Worm (Caenorhabditis elegans) whole organism, young adult: ENCODE measurements around the gene F32D1.3.

Experiments
- B0035.1 ChIP-seq: sonication (generic microtip); optimal IDR thresholded peaks from 2 replicates; lab custom pipeline; 2016; ENCODE audit warnings: missing genetic modification characterization, mild to moderate bottlenecking, missing compliant biosample characterization, missing genotype, missing genetic modification reagents
- B0336.3 ChIP-seq: fragments of 200-800 bp; sonication (Bioruptor generic); IDR thresholded peaks from 2 replicates; pipeline ENCODE4 v1.3.6; 2022; ENCODE audit warnings: missing genetic modification characterization, missing compliant biosample characterization
- D2030.7 ChIP-seq: fragments of 200-800 bp; sonication (Bioruptor generic); IDR thresholded peaks from 2 replicates; pipeline ENCODE4 v1.3.6; 2022; ENCODE audit warnings: missing genetic modification reagents, missing genetic modification characterization, missing compliant biosample characterization
- F10E7.11 ChIP-seq: sonication (generic microtip); optimal IDR thresholded peaks from 2 replicates; lab custom pipeline; 2017; ENCODE audit warnings: mild to moderate bottlenecking, missing genetic modification characterization, moderate library complexity, missing compliant biosample characterization
- F23B12.7 ChIP-seq: sonication (generic microtip); optimal IDR thresholded peaks from 2 replicates; lab custom pipeline; 2017; ENCODE audit warnings: missing genetic modification characterization, mild to moderate bottlenecking, missing compliant biosample characterization, antibody characterized with exemption, moderate library complexity; ENCODE audit not compliant: insufficient read depth
- F33H1.4 ChIP-seq: fragments of 200-800 bp; sonication (Bioruptor generic); IDR thresholded peaks from 2 replicates; pipeline ENCODE4 v1.3.6; 2022; ENCODE audit warnings: missing genetic modification reagents, missing genetic modification characterization, missing compliant biosample characterization
- F49E8.2 ChIP-seq: sonication (generic microtip); optimal IDR thresholded peaks from 3 replicates; lab custom pipeline; 2017; ENCODE audit warnings: missing genetic modification characterization, mild to moderate bottlenecking, missing compliant biosample characterization, antibody characterized with exemption, moderate library complexity; ENCODE audit not compliant: insufficient read depth
- T26A5.8 ChIP-seq: sonication (generic microtip); optimal IDR thresholded peaks from 2 replicates; lab custom pipeline; 2016; ENCODE audit warnings: missing genetic modification characterization, missing compliant biosample characterization
- Y56A3A.18 ChIP-seq: fragments of 200-800 bp; sonication (Bioruptor generic); IDR thresholded peaks from 2 replicates; pipeline ENCODE4 v1.3.6; 2022; ENCODE audit warnings: missing genetic modification reagents, missing genetic modification characterization, missing compliant biosample characterization
- attf-3 ChIP-seq: fragments of 200-800 bp; sonication (Bioruptor generic); conservative IDR thresholded peaks from 2 replicates; pipeline ENCODE4 v1.3.6; 2022; ENCODE audit warnings: missing genetic modification reagents, missing genetic modification characterization, missing compliant biosample characterization
- ceh-58 ChIP-seq: fragments of 200-800 bp; sonication (Bioruptor generic); IDR thresholded peaks from 2 replicates; pipeline ENCODE4 v1.3.6; 2022; ENCODE audit warnings: missing genetic modification characterization, missing compliant biosample characterization
- ceh-79 ChIP-seq: sonication (generic microtip); optimal IDR thresholded peaks from 2 replicates; lab custom pipeline; 2017; ENCODE audit warnings: mild to moderate bottlenecking, missing genetic modification characterization, missing compliant biosample characterization
- dox-1 ChIP-seq: fragments of 200-800 bp; sonication (Bioruptor generic); IDR thresholded peaks from 2 replicates; pipeline ENCODE4 v1.3.6; 2022; ENCODE audit warnings: missing genetic modification reagents, missing genetic modification characterization, missing compliant biosample characterization
- egl-18 ChIP-seq: fragments of 200-800 bp; sonication (Bioruptor generic); IDR thresholded peaks from 2 replicates; pipeline ENCODE4 v1.3.6; 2022; ENCODE audit warnings: missing genetic modification reagents, missing genetic modification characterization, missing compliant biosample characterization
- egl-44 ChIP-seq: fragments of 200-800 bp; sonication (Bioruptor generic); IDR thresholded peaks from 2 replicates; pipeline ENCODE4 v1.3.6; 2022; ENCODE audit warnings: missing genetic modification reagents, missing genetic modification characterization, missing compliant biosample characterization
- fkh-3 ChIP-seq: sonication (generic microtip); optimal IDR thresholded peaks from 2 replicates; lab custom pipeline; 2016; ENCODE audit warnings: mild to moderate bottlenecking, missing genetic modification characterization, missing compliant biosample characterization
- him-1 ChIP-seq: sonication (generic microtip); optimal IDR thresholded peaks from 2 replicates; lab custom pipeline; 2016; ENCODE audit warnings: missing genotype, missing genetic modification reagents, missing genetic modification characterization, missing compliant biosample characterization
- hlh-12 ChIP-seq: sonication (generic microtip); optimal IDR thresholded peaks from 2 replicates; lab custom pipeline; 2016; ENCODE audit warnings: missing genetic modification characterization, missing compliant biosample characterization
- hrde-1 ChIP-seq: sonication (generic microtip); optimal IDR thresholded peaks from 2 replicates; lab custom pipeline; 2016; ENCODE audit warnings: missing genetic modification characterization, mild to moderate bottlenecking, missing compliant biosample characterization, moderate library complexity, missing genotype, missing genetic modification reagents, borderline replicate concordance
- lag-1 ChIP-seq: fragments of 200-800 bp; sonication (Bioruptor generic); IDR thresholded peaks from 2 replicates; pipeline ENCODE4 v1.3.6; 2022; ENCODE audit warnings: missing genetic modification reagents, missing genetic modification characterization, missing compliant biosample characterization
- let-607 ChIP-seq, 2 experiments: fragments of 200-800 bp in 1 of 2; sonication (Bioruptor generic) in 1 of 2; sonication (generic microtip) in 1 of 2; optimal IDR thresholded peaks; 2 replicates each; lab custom pipeline; 2016 to 2018; ENCODE audit warnings: mild to moderate bottlenecking in 2 of 2, missing compliant biosample characterization in 2 of 2, missing genetic modification characterization in 2 of 2, moderate library complexity in 2 of 2, missing genotype in 1 of 2
- lin-40 ChIP-seq: sonication (generic microtip); optimal IDR thresholded peaks from 2 replicates; lab custom pipeline; 2016; ENCODE audit warnings: missing genetic modification characterization, mild to moderate bottlenecking, missing compliant biosample characterization, missing genotype, missing genetic modification reagents
- lin-54 ChIP-seq: fragments of 200-800 bp; sonication (Bioruptor generic); optimal IDR thresholded peaks from 2 replicates; lab custom pipeline; 2018; ENCODE audit warnings: mild to moderate bottlenecking, missing genetic modification characterization, missing compliant biosample characterization
- lsl-1 ChIP-seq: fragments of 200-800 bp; sonication (Bioruptor generic); optimal IDR thresholded peaks from 2 replicates; lab custom pipeline; 2018; ENCODE audit warnings: mild to moderate bottlenecking, missing genetic modification characterization, moderate library complexity, missing compliant biosample characterization
- mel-28 ChIP-seq: sonication (generic microtip); optimal IDR thresholded peaks from 2 replicates; lab custom pipeline; 2016; ENCODE audit warnings: borderline replicate concordance, mild to moderate bottlenecking, missing genetic modification characterization, missing compliant biosample characterization
- nhr-120 ChIP-seq: fragments of 200-800 bp; sonication (Bioruptor generic); IDR thresholded peaks from 2 replicates; pipeline ENCODE4 v1.3.6; 2022; ENCODE audit warnings: missing genetic modification characterization, missing compliant biosample characterization
- nhr-80 ChIP-seq: sonication (generic microtip); optimal IDR thresholded peaks from 2 replicates; lab custom pipeline; 2016; ENCODE audit warnings: missing genetic modification characterization, missing compliant biosample characterization
- rec-8 ChIP-seq, 2 experiments: sonication (generic microtip); optimal IDR thresholded peaks; 2 replicates each; lab custom pipeline; 2016; ENCODE audit warnings: mild to moderate bottlenecking in 2 of 2, missing genetic modification characterization in 2 of 2, missing genetic modification reagents in 2 of 2, missing genotype in 2 of 2, missing biosample characterization in 1 of 2, missing compliant biosample characterization in 1 of 2, moderate library complexity in 1 of 2
- snpc-1.1 ChIP-seq: sonication (generic microtip); optimal IDR thresholded peaks from 2 replicates; lab custom pipeline; 2017; ENCODE audit warnings: missing genetic modification characterization, mild to moderate bottlenecking, missing compliant biosample characterization, antibody characterized with exemption, moderate library complexity, missing genotype, missing genetic modification reagents; ENCODE audit not compliant: insufficient read depth
- sptf-2 ChIP-seq: fragments of 200-800 bp; sonication (Bioruptor generic); optimal IDR thresholded peaks from 2 replicates; lab custom pipeline; 2018; ENCODE audit warnings: mild to moderate bottlenecking, missing genetic modification characterization, missing compliant biosample characterization
- tlf-1 ChIP-seq: fragments of 200-800 bp; sonication (Bioruptor generic); optimal IDR thresholded peaks from 2 replicates; lab custom pipeline; 2018; ENCODE audit warnings: mild to moderate bottlenecking, missing genetic modification characterization, missing compliant biosample characterization
- unc-130 ChIP-seq: sonication (generic microtip); optimal IDR thresholded peaks from 2 replicates; lab custom pipeline; 2016; ENCODE audit warnings: missing genetic modification reagents, missing genetic modification characterization, missing compliant biosample characterization
- unc-62 ChIP-seq: fragments of 150-350 bp; optimal IDR thresholded peaks from 2 replicates; lab custom pipeline; 2014; ENCODE audit warnings: missing biosample characterization, missing genetic modification reagents, missing genetic modification characterization
- zfh-2 ChIP-seq: fragments of 200-800 bp; sonication (Bioruptor generic); conservative IDR thresholded peaks from 2 replicates; pipeline ENCODE4 v1.3.6; 2022; ENCODE audit warnings: missing genetic modification reagents, missing genetic modification characterization, missing compliant biosample characterization
- ztf-6 ChIP-seq: fragments of 200-800 bp; sonication (Bioruptor generic); IDR thresholded peaks from 2 replicates; pipeline ENCODE4 v1.3.6; 2022; ENCODE audit warnings: missing genetic modification reagents, missing genetic modification characterization, missing compliant biosample characterization

F32D1.3 gene

ce11 chrV:4371309-4371933 is 10.1 kb upstream of the F32D1.3 start, which contains the start of the genes gmpr-1 and fipp-1 (continued):
- TF ChIP-seq dox-1 (GFP tag; lab: Robert Waterston, UW) (0 out of 2 replicates have a peak, but pooled peaks have one; percentile 42), lin-54 (peak; percentile 32), F33H1.4 (peak; percentile 46), tlf-1 (GFP tag; lab: Kevin White, UChicago) (peak; percentile 36), nhr-120 (no peak), lin-40 (no peak), B0336.3 (GFP tag; lab: Robert Waterston, UW) (no peak), ceh-58 (GFP tag; lab: Robert Waterston, UW) (no peak), unc-62 (GFP tag; lab: Kevin White, UChicago) (no peak), ztf-6 (GFP tag; lab: Robert Waterston, UW) (no peak), lsl-1 (GFP tag; lab: Kevin White, UChicago) (peak; percentile 63), B0035.1 (tag; lab: Kevin White, UChicago) (no peak), F23B12.7 (tag; lab: Kevin White, UChicago) (peak; percentile 10), Y56A3A.18 (GFP tag; lab: Robert Waterston, UW) (no peak), D2030.7 (GFP tag; lab: Robert Waterston, UW) (peak; percentile 58; the same call in 1 of the 2 replicates), hrde-1 (no peak), snpc-1.1 (tag; lab: Kevin White, UChicago) (no peak), mel-28 (no peak), rec-8 (tag; optimal IDR thresholded peaks at IDR 0.05; lab: Kevin White, UChicago) (no peak), F10E7.11 (tag; lab: Kevin White, UChicago) (no peak), lag-1 (GFP tag; lab: Robert Waterston, UW) (no peak), egl-18 (GFP tag; lab: Robert Waterston, UW) (no peak), him-1 (no peak), unc-130 (GFP tag; lab: Kevin White, UChicago) (no peak)

DNA sequence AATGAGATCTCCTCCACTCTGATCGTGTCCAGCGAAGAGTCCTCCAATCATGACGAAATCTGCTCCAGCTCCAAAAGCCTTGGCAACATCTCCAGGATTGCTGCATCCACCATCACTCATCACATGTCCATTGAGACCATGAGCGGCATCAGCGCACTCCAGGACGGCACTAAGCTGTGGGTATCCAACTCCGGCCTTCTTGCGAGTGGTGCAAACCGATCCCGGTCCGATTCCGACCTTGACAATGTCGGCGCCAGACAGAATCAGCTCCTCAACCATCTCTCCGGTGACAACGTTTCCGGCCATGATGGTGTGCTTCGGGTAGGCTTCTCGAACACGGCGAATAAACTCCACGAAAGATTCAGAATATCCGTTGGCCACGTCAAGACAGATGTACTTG is 9.1 kb upstream of the F32D1.3 start:
- TF ChIP-seq zfh-2 (GFP tag; lab: Robert Waterston, UW) (peak; percentile 68), attf-3 (GFP tag; lab: Robert Waterston, UW) (no peak)

DNA sequence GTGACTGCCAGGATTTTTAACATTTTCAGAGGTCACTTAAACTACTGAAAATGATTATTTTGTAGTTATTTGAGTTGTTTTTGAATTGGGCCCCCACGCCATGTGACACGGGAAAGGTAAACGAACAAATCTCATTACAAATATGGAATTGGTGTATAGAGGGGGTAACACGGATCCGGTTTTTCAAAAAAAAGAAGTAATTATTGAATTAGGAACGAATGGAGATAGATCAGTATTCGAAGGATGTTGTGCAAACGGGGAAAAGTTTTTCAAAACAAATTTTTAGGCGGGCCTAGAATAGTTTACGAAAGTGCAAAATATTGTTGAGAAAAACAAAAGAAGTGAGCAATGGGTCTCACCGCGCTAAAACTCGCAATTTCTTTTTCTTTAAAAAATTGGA is 5.1 kb upstream of the F32D1.3 start, which contains the start of gene F32D1.11:
Gene F32D1.11, minus strand, starts transcription at position 101 of the 400 bp plus-strand sequence.
- TF ChIP-seq B0035.1 (tag; lab: Kevin White, UChicago) = no peak
- TF ChIP-seq, all 124 proteins: peak for 0

DNA sequence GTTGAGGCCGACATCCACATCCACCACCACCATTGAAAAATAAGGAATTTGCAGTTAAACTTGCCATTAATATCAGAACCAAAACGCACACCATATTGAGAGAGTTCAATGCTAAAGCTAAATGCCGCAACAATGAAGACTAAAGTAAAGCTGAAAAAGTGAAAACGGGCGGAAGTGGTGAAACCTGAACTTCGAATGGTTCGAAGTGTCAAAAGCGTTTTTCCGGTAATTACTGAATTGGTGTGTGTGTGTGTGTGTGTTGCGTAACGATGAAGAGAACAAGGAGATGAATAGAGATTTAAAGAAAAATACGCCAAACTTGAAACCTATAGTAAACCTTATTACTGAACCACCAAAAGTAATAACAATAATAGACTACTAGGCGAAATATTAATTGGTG is 3.1 kb upstream of the F32D1.3 start, which contains the start of gene grl-13:
Gene grl-13, minus strand, starts transcription at position 101 of the 400 bp plus-strand sequence.
- TF ChIP-seq sptf-2 (GFP tag; lab: Kevin White, UChicago) (no peak), hlh-12 (tag; lab: Kevin White, UChicago) (no peak), F49E8.2 (no peak), ceh-79 (no peak), Y56A3A.18 (GFP tag; lab: Robert Waterston, UW) (no peak)

DNA sequence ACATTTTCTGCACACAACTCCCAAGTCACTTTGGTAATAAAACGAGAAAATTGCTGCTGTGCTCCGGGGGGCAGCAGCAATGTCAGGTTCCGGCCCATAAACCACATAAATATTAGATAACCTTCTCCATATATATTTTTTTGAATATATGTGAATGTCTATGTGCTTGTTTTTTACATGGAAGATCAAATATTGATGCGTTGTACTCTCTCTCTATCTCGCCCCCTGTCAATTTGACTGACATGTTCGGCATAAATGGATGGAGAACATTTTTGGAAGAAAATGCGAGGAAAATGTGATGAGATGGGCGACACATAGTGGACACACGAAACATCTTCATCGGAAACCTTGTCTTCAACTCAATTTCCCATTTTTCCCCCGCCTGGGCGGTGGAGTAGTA is 1.4 kb downstream of the F32D1.3 start:
- TF ChIP-seq T26A5.8 (tag; lab: Kevin White, UChicago) = no peak
- TF ChIP-seq fkh-3 = no peak
- TF ChIP-seq let-607 (tag; optimal IDR thresholded peaks at IDR 0.05; lab: Kevin White, UChicago) = peak in 1 of 2 experiments; percentile 62
- no peak for TF ChIP-seq egl-44 (GFP tag; lab: Robert Waterston, UW)
- peak; percentile 24 for TF ChIP-seq nhr-80
